Worm (Caenorhabditis elegans): Measurements from ENCODE around the gene F13A2.3.

DNA sequence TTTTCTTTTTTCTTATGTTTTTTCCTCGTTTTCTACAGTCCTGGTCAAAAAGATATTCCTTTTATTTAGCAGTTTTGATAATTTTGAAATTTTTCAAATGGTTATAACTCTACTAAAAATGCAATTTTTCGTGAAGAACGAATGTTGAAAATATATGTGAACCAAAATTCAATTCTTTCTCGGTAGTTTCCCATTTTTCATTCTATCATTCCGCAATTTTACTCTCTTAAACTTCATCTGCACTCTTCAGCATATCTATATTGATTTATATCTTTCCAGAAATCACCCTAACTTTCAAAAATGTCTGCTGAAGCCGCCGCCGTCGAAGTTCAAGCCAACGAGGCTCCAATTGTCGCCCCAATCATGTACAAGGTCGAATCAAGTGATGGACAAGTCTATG, 26.0 kb upstream of the F13A2.3 start, which contains the start of gene skr-7:
- TF ChIP-seq ces-1 (GFP tag; optimal IDR thresholded peaks at IDR 0.05) (no peak), snpc-4 (tag; optimal IDR thresholded peaks at IDR 0.05) (no peak), pqm-1 (tag; optimal IDR thresholded peaks at IDR 0.05) (no peak), egl-27 (tag; optimal IDR thresholded peaks at IDR 0.05) (no peak), mab-9 (GFP tag; IDR thresholded peaks at IDR 0.05) (no peak), unc-130 (tag; optimal IDR thresholded peaks at IDR 0.05) (no peak), unc-62 (GFP tag; optimal IDR thresholded peaks at IDR 0.05) (no peak), tbx-2 (tag; optimal IDR thresholded peaks at IDR 0.05) (no peak), efl-1 (optimal IDR thresholded peaks at IDR 0.05) (no peak), efl-1 (GFP tag; optimal IDR thresholded peaks at IDR 0.05 in 1 of 2) (no peak), efl-3 (GFP tag; optimal IDR thresholded peaks at IDR 0.05) (no peak)

All from whole organism, L1 larva.